Fruit fly (Drosophila melanogaster) whole organism, pupa: ENCODE measurements around the gene CG33710.

ENCODE experiments used
- CG10348 ChIP-seq: fragments of 200-800 bp; sonication (Bioruptor generic); IDR thresholded peaks from 2 replicates; pipeline ENCODE4 v1.3.6; 2022; ENCODE audit warnings: missing biosample characterization, missing genetic modification characterization
- CG12605 ChIP-seq: fragments of 200-800 bp; sonication (Bioruptor generic); IDR thresholded peaks from 2 replicates; pipeline ENCODE4 v1.3.6; 2022; ENCODE audit warnings: missing biosample characterization, missing genetic modification characterization
- CG13204 ChIP-seq: fragments of 200-800 bp; sonication (Bioruptor generic); optimal IDR thresholded peaks from 2 replicates; lab custom pipeline; 2018; ENCODE audit warnings: missing biosample characterization, mild to moderate bottlenecking, missing genetic modification characterization, moderate library complexity
- CG14655 ChIP-seq: fragments of 200-800 bp; sonication (Bioruptor generic); optimal IDR thresholded peaks from 3 replicates; lab custom pipeline; 2017; ENCODE audit warnings: mild to moderate bottlenecking, missing biosample characterization, missing genetic modification reagents, missing genetic modification characterization
- CG15710 ChIP-seq: fragments of 200-800 bp; sonication (Bioruptor generic); optimal IDR thresholded peaks from 2 replicates; lab custom pipeline; 2018; ENCODE audit warnings: missing biosample characterization, mild to moderate bottlenecking, missing genetic modification characterization, moderate library complexity
- CG17806 ChIP-seq: fragments of 200-800 bp; sonication (Bioruptor generic); optimal IDR thresholded peaks from 2 replicates; lab custom pipeline; 2018; ENCODE audit warnings: missing biosample characterization, mild to moderate bottlenecking, missing genetic modification characterization, moderate library complexity
- CG32121 ChIP-seq: fragments of 200-800 bp; sonication (Bioruptor generic); IDR thresholded peaks from 2 replicates; pipeline ENCODE4 v1.3.6; 2022; ENCODE audit warnings: missing biosample characterization, missing genetic modification characterization
- CG34367 ChIP-seq: fragments of 200-800 bp; sonication (Bioruptor generic); optimal IDR thresholded peaks from 2 replicates; lab custom pipeline; 2018; ENCODE audit warnings: missing biosample characterization, mild to moderate bottlenecking, missing genetic modification characterization
- CG4496 ChIP-seq: fragments of 200-800 bp; sonication (Bioruptor generic); IDR thresholded peaks from 3 replicates; pipeline ENCODE4 v1.3.6; 2022; ENCODE audit warnings: missing biosample characterization, missing genetic modification characterization
- CG8159 ChIP-seq: fragments of 200-800 bp; sonication (Bioruptor generic); optimal IDR thresholded peaks from 3 replicates; lab custom pipeline; 2018; ENCODE audit warnings: missing biosample characterization, mild to moderate bottlenecking, missing genetic modification characterization, moderate library complexity
- CG8301 ChIP-seq: fragments of 200-800 bp; sonication (Bioruptor generic); optimal IDR thresholded peaks from 2 replicates; lab custom pipeline; 2018; ENCODE audit warnings: missing biosample characterization, mild to moderate bottlenecking, missing genetic modification characterization
- CG9948 ChIP-seq: fragments of 200-800 bp; sonication (Bioruptor generic); optimal IDR thresholded peaks from 2 replicates; lab custom pipeline; 2018; ENCODE audit warnings: missing biosample characterization, mild to moderate bottlenecking, missing genetic modification characterization, moderate library complexity
- D1 ChIP-seq: fragments of 200-800 bp; sonication (Bioruptor generic); optimal IDR thresholded peaks from 2 replicates; lab custom pipeline; 2018; ENCODE audit warnings: missing biosample characterization, mild to moderate bottlenecking, missing genetic modification characterization, moderate library complexity
- EcR ChIP-seq: fragments of 200-800 bp; sonication (Bioruptor generic); optimal IDR thresholded peaks from 3 replicates; lab custom pipeline; 2019; ENCODE audit warnings: missing biosample characterization, missing genetic modification characterization, mild to moderate bottlenecking, moderate library complexity, missing genetic modification reagents
- Ets98B ChIP-seq: fragments of 200-800 bp; sonication (Bioruptor generic); IDR thresholded peaks from 2 replicates; pipeline ENCODE4 v1.3.6; 2022; ENCODE audit warnings: missing biosample characterization, missing genetic modification characterization
- Pif1A ChIP-seq: fragments of 200-800 bp; sonication (Bioruptor generic); optimal IDR thresholded peaks from 3 replicates; lab custom pipeline; 2016; ENCODE audit warnings: missing biosample characterization, missing genetic modification characterization
- Pif1B ChIP-seq: fragments of 200-800 bp; sonication (Bioruptor generic); optimal IDR thresholded peaks from 3 replicates; lab custom pipeline; 2016; ENCODE audit warnings: missing biosample characterization, missing genetic modification characterization
- Snoo ChIP-seq: fragments of 200-800 bp; sonication (Bioruptor generic); optimal IDR thresholded peaks from 3 replicates; lab custom pipeline; 2017; ENCODE audit warnings: missing biosample characterization, mild to moderate bottlenecking, missing genetic modification characterization, inconsistent platforms
- fd96Ca ChIP-seq: fragments of 200-800 bp; sonication (Bioruptor generic); IDR thresholded peaks from 3 replicates; pipeline ENCODE4 v1.3.6; 2022; ENCODE audit warnings: missing biosample characterization, missing genetic modification characterization
- gl ChIP-seq: fragments of 200-800 bp; sonication (Bioruptor generic); optimal IDR thresholded peaks from 2 replicates; lab custom pipeline; 2018; ENCODE audit warnings: missing biosample characterization, mild to moderate bottlenecking, missing genetic modification characterization
- rn ChIP-seq: fragments of 200-800 bp; sonication (Bioruptor generic); IDR thresholded peaks from 2 replicates; pipeline ENCODE4 v1.3.6; 2022; ENCODE audit warnings: missing biosample characterization, missing genetic modification characterization

The CG33710 gene

dm6 chr3L:19904411-19905135 lies 48.0 kb downstream of the CG33710 start:
- TF ChIP-seq CG13204 (GFP tag; lab: Kevin White, UChicago) (peak; percentile 25), gl (no peak), EcR (GFP tag; lab: Kevin White, UChicago) (peak; percentile 36)
- TF ChIP-seq, all 21 proteins: peak for 2

dm6 chr3L:19903400-19903846 lies 49.2 kb downstream of the CG33710 start:
- TF ChIP-seq Snoo, result no peak
- TF ChIP-seq CG14655 (GFP tag; lab: Kevin White, UChicago), result no peak
- TF ChIP-seq EcR (GFP tag; lab: Kevin White, UChicago), result peak; percentile 1
- TF ChIP-seq, all 21 proteins: peak for 1

DNA sequence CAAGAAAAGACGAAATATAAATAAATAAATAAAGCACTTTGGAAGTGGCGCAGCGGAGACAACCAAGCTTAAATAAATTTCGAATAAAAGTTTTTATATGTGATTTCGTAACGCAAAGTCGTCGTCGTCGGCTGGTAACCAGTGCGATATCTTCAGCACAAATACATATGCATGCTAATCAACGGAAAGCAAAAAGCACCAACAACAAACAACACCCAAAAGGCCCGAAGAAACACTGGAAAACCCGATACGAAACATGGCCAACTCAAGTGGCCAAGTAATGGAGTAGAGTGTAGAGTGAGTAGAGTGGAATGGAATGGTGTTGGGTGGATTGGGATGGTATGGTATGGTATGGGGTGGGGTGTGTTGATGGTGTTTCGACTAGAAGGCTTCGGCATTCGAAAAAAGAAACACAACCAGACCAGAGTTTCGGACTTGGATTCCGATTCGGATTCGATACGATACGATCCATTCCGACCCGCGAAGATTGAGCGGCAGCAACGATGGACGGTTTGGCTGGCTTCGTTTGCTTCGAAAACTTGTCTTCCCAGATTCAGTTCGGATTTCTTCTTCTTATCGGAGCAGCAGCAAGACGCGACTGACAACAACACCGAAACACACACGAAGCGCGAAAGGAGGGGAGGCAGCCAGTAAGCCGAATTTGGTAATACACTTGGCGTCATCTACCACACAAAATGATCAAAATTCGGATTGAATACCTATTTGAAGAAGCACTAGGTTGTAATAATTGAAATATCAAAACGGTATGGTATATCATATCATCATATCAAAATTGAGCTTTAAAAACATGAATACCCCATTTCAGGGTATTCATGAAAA lies 49.8 kb downstream of the CG33710 start:
- TF ChIP-seq CG10348 (GFP tag; lab: Robert Waterston, UW) (peak; percentile 90), rn (peak; percentile 95), CG9948 (tag; lab: Kevin White, UChicago) (peak; percentile 97), CG8301 (tag; lab: Kevin White, UChicago) (peak; percentile 93), CG13204 (GFP tag; lab: Kevin White, UChicago) (peak; percentile 95), CG4496 (peak; percentile 98), Ets98B (peak; percentile 95), CG12605 (GFP tag; lab: Robert Waterston, UW) (peak; percentile 92), CG15710 (tag; lab: Kevin White, UChicago) (peak; percentile 98), CG32121 (GFP tag; lab: Robert Waterston, UW) (peak; percentile 97), Snoo (peak; percentile 95), gl (peak; percentile 97), Pif1B (GFP tag; lab: Kevin White, UChicago) (peak; percentile 97), Pif1A (peak; percentile 98), CG34367 (peak; percentile 98), D1 (peak; percentile 80), CG17806 (tag; lab: Kevin White, UChicago) (peak; percentile 99), CG14655 (GFP tag; lab: Kevin White, UChicago) (peak; percentile 95), CG8159 (tag; lab: Kevin White, UChicago) (peak; percentile 92), fd96Ca (peak; percentile 98), EcR (GFP tag; lab: Kevin White, UChicago) (peak; percentile 31)
